Worm (Caenorhabditis elegans) whole organism, young adult: ENCODE data around the gene sdz-19.
A peak's percentile ranks its signal among the peaks of the same experiment; 100 is the strongest.

Experiments
- B0019.2 ChIP-seq: fragments of 200-800 bp; sonication (Bioruptor generic); conservative IDR thresholded peaks from 2 replicates; pipeline ENCODE4 v1.3.6; 2022; ENCODE audit warnings: missing genetic modification reagents, missing genetic modification characterization, missing compliant biosample characterization
- B0035.1 ChIP-seq: sonication (generic microtip); optimal IDR thresholded peaks from 2 replicates; lab custom pipeline; 2016; ENCODE audit warnings: missing genetic modification characterization, mild to moderate bottlenecking, missing compliant biosample characterization, missing genotype, missing genetic modification reagents
- B0261.1 ChIP-seq: sonication (generic microtip); optimal IDR thresholded peaks from 2 replicates; lab custom pipeline; 2016; ENCODE audit warnings: mild to moderate bottlenecking, missing genetic modification characterization, moderate library complexity, missing compliant biosample characterization
- F22D6.2 ChIP-seq: sonication (generic microtip); optimal IDR thresholded peaks from 2 replicates; lab custom pipeline; 2016; ENCODE audit warnings: mild to moderate bottlenecking, missing genetic modification characterization, missing compliant biosample characterization
- F33H1.4 ChIP-seq: fragments of 200-800 bp; sonication (Bioruptor generic); IDR thresholded peaks from 2 replicates; pipeline ENCODE4 v1.3.6; 2022; ENCODE audit warnings: missing genetic modification reagents, missing genetic modification characterization, missing compliant biosample characterization
- F37B4.10 ChIP-seq: fragments of 200-800 bp; sonication (Bioruptor generic); IDR thresholded peaks from 2 replicates; pipeline ENCODE4 v1.3.6; 2022; ENCODE audit warnings: missing genetic modification characterization, missing compliant biosample characterization
- F39B2.1 ChIP-seq: fragments of 200-800 bp; sonication (Bioruptor generic); IDR thresholded peaks from 2 replicates; pipeline ENCODE4 v1.3.6; 2022; ENCODE audit warnings: missing genetic modification reagents, missing genetic modification characterization, missing compliant biosample characterization
- F57C9.4 ChIP-seq: sonication (generic microtip); optimal IDR thresholded peaks from 2 replicates; lab custom pipeline; 2017; ENCODE audit warnings: mild to moderate bottlenecking, missing genetic modification characterization, missing compliant biosample characterization
- T26A5.8 ChIP-seq: sonication (generic microtip); optimal IDR thresholded peaks from 2 replicates; lab custom pipeline; 2016; ENCODE audit warnings: missing genetic modification characterization, missing compliant biosample characterization
- Y67H2A.10 ChIP-seq: fragments of 200-800 bp; sonication (Bioruptor generic); conservative IDR thresholded peaks from 2 replicates; pipeline ENCODE4 v1.3.6; 2022; ENCODE audit warnings: missing genetic modification reagents, missing genetic modification characterization, missing compliant biosample characterization
- ZK185.1 ChIP-seq: sonication (generic microtip); optimal IDR thresholded peaks from 2 replicates; lab custom pipeline; 2016; ENCODE audit warnings: mild to moderate bottlenecking, missing genetic modification characterization, missing compliant biosample characterization; ENCODE audit not compliant: poor library complexity, severe bottlenecking
- atf-7 ChIP-seq: sonication (generic microtip); optimal IDR thresholded peaks from 2 replicates; lab custom pipeline; 2017; ENCODE audit warnings: mild to moderate bottlenecking, missing genetic modification characterization, missing compliant biosample characterization
- athp-1 ChIP-seq: sonication (generic microtip); optimal IDR thresholded peaks from 2 replicates; lab custom pipeline; 2017; ENCODE audit warnings: mild to moderate bottlenecking, missing genetic modification characterization, missing compliant biosample characterization
- bed-1 ChIP-seq: fragments of 200-800 bp; sonication (Bioruptor generic); IDR thresholded peaks from 2 replicates; pipeline ENCODE4 v1.3.6; 2022; ENCODE audit warnings: missing genetic modification reagents, missing genetic modification characterization, missing compliant biosample characterization
- ccch-3 ChIP-seq: fragments of 200-800 bp; sonication (Bioruptor generic); optimal IDR thresholded peaks from 2 replicates; lab custom pipeline; 2018; ENCODE audit warnings: mild to moderate bottlenecking, missing genetic modification characterization, missing compliant biosample characterization
- cebp-1 ChIP-seq, 2 experiments: fragments of 200-800 bp in 1 of 2; sonication (Bioruptor generic) in 1 of 2; sonication (generic microtip) in 1 of 2; IDR thresholded peaks in 1 of 2; optimal IDR thresholded peaks in 1 of 2; 2 replicates each; pipeline versions ENCODE4 v1.3.6 to Lab custom; 2017 to 2022; ENCODE audit warnings: missing compliant biosample characterization in 2 of 2, missing genetic modification characterization in 2 of 2, mild to moderate bottlenecking in 1 of 2, missing genetic modification reagents in 1 of 2, moderate library complexity in 1 of 2
- ceh-100 ChIP-seq: fragments of 200-800 bp; sonication (Bioruptor generic); IDR thresholded peaks from 2 replicates; pipeline ENCODE4 v1.3.6; 2022; ENCODE audit warnings: missing genetic modification reagents, missing genetic modification characterization, missing compliant biosample characterization
- ceh-40 ChIP-seq: fragments of 200-800 bp; sonication (Bioruptor generic); IDR thresholded peaks from 2 replicates; pipeline ENCODE4 v1.3.6; 2022; ENCODE audit warnings: missing genetic modification characterization, missing compliant biosample characterization
- chd-7 ChIP-seq: sonication (generic microtip); optimal IDR thresholded peaks from 2 replicates; lab custom pipeline; 2016; ENCODE audit warnings: mild to moderate bottlenecking, missing genetic modification characterization, moderate library complexity, missing compliant biosample characterization
- dox-1 ChIP-seq: fragments of 200-800 bp; sonication (Bioruptor generic); IDR thresholded peaks from 2 replicates; pipeline ENCODE4 v1.3.6; 2022; ENCODE audit warnings: missing genetic modification reagents, missing genetic modification characterization, missing compliant biosample characterization
- dpl-1 ChIP-seq: fragments of 150-350 bp; optimal IDR thresholded peaks from 2 replicates; lab custom pipeline; 2014; ENCODE audit warnings: missing biosample characterization, missing genetic modification reagents, missing genetic modification characterization
- efl-1 ChIP-seq: fragments of 150-350 bp; optimal IDR thresholded peaks from 2 replicates; lab custom pipeline; 2014; ENCODE audit warnings: missing biosample characterization, missing genetic modification reagents, missing genetic modification characterization
- ets-4 ChIP-seq: fragments of 200-800 bp; sonication (Bioruptor generic); optimal IDR thresholded peaks from 2 replicates; lab custom pipeline; 2018; ENCODE audit warnings: mild to moderate bottlenecking, missing genetic modification characterization, missing compliant biosample characterization
- gei-17 ChIP-seq: fragments of 200-800 bp; sonication (Bioruptor generic); optimal IDR thresholded peaks from 2 replicates; lab custom pipeline; 2018; ENCODE audit warnings: mild to moderate bottlenecking, missing genetic modification characterization, missing compliant biosample characterization
- hlh-12 ChIP-seq: sonication (generic microtip); optimal IDR thresholded peaks from 2 replicates; lab custom pipeline; 2016; ENCODE audit warnings: missing genetic modification characterization, missing compliant biosample characterization
- hrde-1 ChIP-seq: sonication (generic microtip); optimal IDR thresholded peaks from 2 replicates; lab custom pipeline; 2016; ENCODE audit warnings: missing genetic modification characterization, mild to moderate bottlenecking, missing compliant biosample characterization, moderate library complexity, missing genotype, missing genetic modification reagents, borderline replicate concordance
- let-607 ChIP-seq, 2 experiments: fragments of 200-800 bp in 1 of 2; sonication (Bioruptor generic) in 1 of 2; sonication (generic microtip) in 1 of 2; optimal IDR thresholded peaks; 2 replicates each; lab custom pipeline; 2016 to 2018; ENCODE audit warnings: mild to moderate bottlenecking in 2 of 2, missing compliant biosample characterization in 2 of 2, missing genetic modification characterization in 2 of 2, moderate library complexity in 2 of 2, missing genotype in 1 of 2
- lin-40 ChIP-seq: sonication (generic microtip); optimal IDR thresholded peaks from 2 replicates; lab custom pipeline; 2016; ENCODE audit warnings: missing genetic modification characterization, mild to moderate bottlenecking, missing compliant biosample characterization, missing genotype, missing genetic modification reagents
- lsy-27 ChIP-seq: sonication (generic microtip); optimal IDR thresholded peaks from 2 replicates; lab custom pipeline; 2017; ENCODE audit warnings: missing genetic modification characterization, mild to moderate bottlenecking, missing compliant biosample characterization, antibody characterized with exemption, missing genotype, borderline replicate concordance; ENCODE audit not compliant: insufficient read depth
- madf-10 ChIP-seq: sonication (generic microtip); optimal IDR thresholded peaks from 2 replicates; lab custom pipeline; 2016; ENCODE audit warnings: mild to moderate bottlenecking, missing genetic modification characterization, missing compliant biosample characterization
- madf-6 ChIP-seq: fragments of 200-800 bp; sonication (Bioruptor generic); IDR thresholded peaks from 2 replicates; pipeline ENCODE4 v1.3.6; 2022; ENCODE audit warnings: missing genetic modification reagents, missing genetic modification characterization, missing compliant biosample characterization
- nhr-27 ChIP-seq: fragments of 200-800 bp; sonication (Bioruptor generic); optimal IDR thresholded peaks from 2 replicates; lab custom pipeline; 2018; ENCODE audit warnings: mild to moderate bottlenecking, missing genetic modification characterization, moderate library complexity, missing compliant biosample characterization
- nhr-80 ChIP-seq: sonication (generic microtip); optimal IDR thresholded peaks from 2 replicates; lab custom pipeline; 2016; ENCODE audit warnings: missing genetic modification characterization, missing compliant biosample characterization
- pbrm-1 ChIP-seq: fragments of 200-800 bp; sonication (Bioruptor generic); IDR thresholded peaks from 2 replicates; pipeline ENCODE4 v1.3.6; 2022; ENCODE audit warnings: missing genetic modification reagents, missing genetic modification characterization, missing compliant biosample characterization
- snpc-3.4 ChIP-seq: sonication (generic microtip); optimal IDR thresholded peaks from 2 replicates; lab custom pipeline; 2017; ENCODE audit warnings: missing genetic modification characterization, mild to moderate bottlenecking, missing compliant biosample characterization, antibody characterized with exemption, moderate library complexity, missing genotype, missing genetic modification reagents
- snpc-4 ChIP-seq, 5 experiments: fragments of 150-350 bp in 1 of 5; sonication (generic microtip) in 4 of 5; optimal IDR thresholded peaks; 2 replicates each; lab custom pipeline; 2014 to 2018; ENCODE audit warnings: missing genetic modification characterization in 5 of 5, missing biosample characterization in 3 of 5, antibody characterized with exemption in 2 of 5, mild to moderate bottlenecking in 2 of 5, missing compliant biosample characterization in 2 of 5, missing genotype in 2 of 5, moderate library complexity in 2 of 5, missing genetic modification reagents in 1 of 5
- somi-1 ChIP-seq: fragments of 200-800 bp; sonication (Bioruptor generic); optimal IDR thresholded peaks from 2 replicates; lab custom pipeline; 2018; ENCODE audit warnings: mild to moderate bottlenecking, missing genetic modification characterization, missing compliant biosample characterization
- tbp1 ChIP-seq: fragments of 200-800 bp; sonication (Bioruptor generic); optimal IDR thresholded peaks from 2 replicates; lab custom pipeline; 2018; ENCODE audit warnings: mild to moderate bottlenecking, missing genetic modification characterization, missing compliant biosample characterization
- ztf-22 ChIP-seq: fragments of 200-800 bp; sonication (Bioruptor generic); optimal IDR thresholded peaks from 2 replicates; lab custom pipeline; 2018; ENCODE audit warnings: mild to moderate bottlenecking, missing genetic modification characterization, moderate library complexity, missing compliant biosample characterization
- ztf-25 ChIP-seq: fragments of 200-800 bp; sonication (Bioruptor generic); IDR thresholded peaks from 2 replicates; pipeline ENCODE4 v1.3.6; 2022; ENCODE audit warnings: missing genetic modification reagents, missing genetic modification characterization, missing compliant biosample characterization
- ztf-26 ChIP-seq: sonication (generic microtip); optimal IDR thresholded peaks from 2 replicates; lab custom pipeline; 2017; ENCODE audit warnings: missing genetic modification characterization, missing compliant biosample characterization

The sdz-19 gene

ce11 chrX:12509334-12509944, 6.3 kb upstream of the sdz-19 start:
- no peak for TF ChIP-seq madf-6
- peak; percentile 63 for TF ChIP-seq somi-1 (GFP tag; lab: Kevin White, UChicago)
- TF ChIP-seq nhr-27 = no peak
- TF ChIP-seq T26A5.8 (tag; lab: Kevin White, UChicago) = no peak
- TF ChIP-seq snpc-4 (GFP tag; optimal IDR thresholded peaks at IDR 0.05; lab: Kevin White, UChicago) = no peak
- TF ChIP-seq snpc-4 (tag; optimal IDR thresholded peaks at IDR 0.05; lab: Kevin White, UChicago) = peak in 1 of 4 experiments; percentile 6
- no peak for TF ChIP-seq F57C9.4 (tag; lab: Kevin White, UChicago)
- peak; percentile 28 for TF ChIP-seq ZK185.1 (tag; lab: Kevin White, UChicago)
- no peak for TF ChIP-seq F39B2.1
- no peak for TF ChIP-seq ztf-25
- peak; percentile 65 for TF ChIP-seq ztf-26 (tag; lab: Kevin White, UChicago)
- no peak for TF ChIP-seq B0035.1 (tag; lab: Kevin White, UChicago)
- no peak for TF ChIP-seq B0261.1 (tag; lab: Kevin White, UChicago)
- no peak for TF ChIP-seq Y67H2A.10 (GFP tag; lab: Robert Waterston, UW)
- TF ChIP-seq ets-4 (GFP tag; lab: Kevin White, UChicago) = no peak
- no peak for TF ChIP-seq ccch-3 (GFP tag; lab: Kevin White, UChicago)
- peak; percentile 29 for TF ChIP-seq tbp1
- TF ChIP-seq dpl-1 = no peak
- TF ChIP-seq gei-17 = peak; percentile 39
- peak; percentile 76 for TF ChIP-seq lin-40 (tag; lab: Kevin White, UChicago)
- no peak for TF ChIP-seq B0019.2 (GFP tag; lab: Robert Waterston, UW)
- TF ChIP-seq cebp-1 (GFP tag; IDR thresholded peaks at IDR 0.05; lab: Robert Waterston, UW) = no peak
- peak; percentile 49 for TF ChIP-seq cebp-1 (tag; optimal IDR thresholded peaks at IDR 0.05; lab: Kevin White, UChicago)
- peak; percentile 74 for TF ChIP-seq atf-7 (tag; lab: Kevin White, UChicago)
- peak; percentile 63 for TF ChIP-seq F22D6.2 (tag; lab: Kevin White, UChicago)
- TF ChIP-seq bed-1 (GFP tag; lab: Robert Waterston, UW) = no peak
- TF ChIP-seq madf-10 (tag; lab: Kevin White, UChicago) = peak; percentile 17
- TF ChIP-seq chd-7 (tag; lab: Kevin White, UChicago) = no peak
- TF ChIP-seq ceh-40 (GFP tag; lab: Robert Waterston, UW) = no peak
- no peak for TF ChIP-seq hrde-1
- no peak for TF ChIP-seq efl-1 (GFP tag; lab: Kevin White, UChicago)
- TF ChIP-seq dox-1 (GFP tag; lab: Robert Waterston, UW) = peak; percentile 18; the same call in 1 of the 2 replicates
- no peak for TF ChIP-seq hlh-12 (tag; lab: Kevin White, UChicago)
- TF ChIP-seq F37B4.10 (GFP tag; lab: Robert Waterston, UW) = no peak
- TF ChIP-seq let-607 (tag; optimal IDR thresholded peaks at IDR 0.05; lab: Kevin White, UChicago) = peak in 1 of 2 experiments; percentile 23
- TF ChIP-seq ztf-22 (GFP tag; lab: Kevin White, UChicago) = peak; percentile 77
- no peak for TF ChIP-seq snpc-3.4 (tag; lab: Kevin White, UChicago)
- TF ChIP-seq ceh-100 (GFP tag; lab: Robert Waterston, UW) = no peak
- TF ChIP-seq lsy-27 = no peak
- TF ChIP-seq pbrm-1 = 0 out of 2 replicates have a peak, but pooled peaks have one; percentile 17
- no peak for TF ChIP-seq athp-1 (tag; lab: Kevin White, UChicago)
- no peak for TF ChIP-seq F33H1.4 (GFP tag; lab: Robert Waterston, UW)
- peak; percentile 95 for TF ChIP-seq nhr-80 (tag; lab: Kevin White, UChicago)
